Worm (Caenorhabditis elegans) whole organism, L2 larva: ENCODE data around the gene cept-1.

Source experiments
- C34F6.9 ChIP-seq: fragments of 150-350 bp; optimal IDR thresholded peaks from 2 replicates; lab custom pipeline; 2014; ENCODE audit warnings: missing biosample characterization, missing genetic modification characterization
- ZK546.5 ChIP-seq: sonication (generic microtip); optimal IDR thresholded peaks from 2 replicates; lab custom pipeline; 2017; ENCODE audit warnings: missing biosample characterization, missing genetic modification characterization
- ama-1 ChIP-seq: fragments of 150-350 bp; optimal IDR thresholded peaks from 2 replicates; lab custom pipeline; 2018; ENCODE audit warnings: inconsistent platforms
- dmd-4 ChIP-seq: sonication (generic microtip); optimal IDR thresholded peaks from 2 replicates; lab custom pipeline; 2017; ENCODE audit warnings: missing biosample characterization, missing genetic modification characterization
- lin-13 ChIP-seq: fragments of 150-350 bp; optimal IDR thresholded peaks from 2 replicates; lab custom pipeline; 2014; ENCODE audit warnings: missing biosample characterization, missing genetic modification reagents, missing genetic modification characterization
- lsy-2 ChIP-seq, 2 experiments: fragments of 150-350 bp in 1 of 2; sonication (generic microtip) in 1 of 2; optimal IDR thresholded peaks; 2 replicates each; lab custom pipeline; 2014 to 2017; ENCODE audit warnings: missing biosample characterization in 2 of 2, missing genetic modification characterization in 2 of 2
- mdl-1 ChIP-seq, 2 experiments: fragments of 150-350 bp in 1 of 2; sonication (generic microtip) in 1 of 2; optimal IDR thresholded peaks; 2 replicates each; lab custom pipeline; 2017; ENCODE audit warnings: missing biosample characterization in 2 of 2, missing genetic modification characterization in 2 of 2
- nhr-10 ChIP-seq: sonication (generic microtip); optimal IDR thresholded peaks from 2 replicates; lab custom pipeline; 2017; ENCODE audit warnings: missing biosample characterization, missing genetic modification characterization
- unc-39 ChIP-seq: fragments of 150-350 bp; optimal IDR thresholded peaks from 2 replicates; lab custom pipeline; 2014; ENCODE audit warnings: missing biosample characterization, missing genetic modification characterization
- zag-1 ChIP-seq: fragments of 150-350 bp; optimal IDR thresholded peaks from 2 replicates; lab custom pipeline; 2014; ENCODE audit warnings: missing biosample characterization, missing genetic modification characterization

- TF ChIP-seq C34F6.9 (tag; lab: Kevin White, UChicago) (no peak), unc-39 (tag; lab: Kevin White, UChicago) (no peak), lsy-2 (tag; optimal IDR thresholded peaks at IDR 0.05; lab: Kevin White, UChicago) (no peak), nhr-10 (tag; lab: Kevin White, UChicago) (no peak), lin-13 (GFP tag; lab: Kevin White, UChicago) (no peak), ZK546.5 (tag; lab: Kevin White, UChicago) (no peak), mdl-1 (tag; optimal IDR thresholded peaks at IDR 0.05; lab: Kevin White, UChicago) (no peak), ama-1 (lab: Kevin White, UChicago) (no peak), zag-1 (tag; lab: Kevin White, UChicago) (no peak), dmd-4 (tag; lab: Kevin White, UChicago) (no peak)
Measured at ce11 chrX:12764009-12764408, 2.1 kb downstream of the cept-1 start.
